Fruit fly (Drosophila melanogaster): ENCODE results near the gene Nbr.

Gene Nbr

dm6 chr2L:21197178-21197577 is 34.3 kb upstream of the Nbr start:
- TF ChIP-seq Hr4 (GFP tag; optimal IDR thresholded peaks at IDR 0.05) (peak; percentile 52), Sox14 (GFP tag; optimal IDR thresholded peaks at IDR 0.05) (peak; percentile 26), CG3919 (GFP tag; optimal IDR thresholded peaks at IDR 0.05) (peak; percentile 47), Blimp-1 (GFP tag; optimal IDR thresholded peaks at IDR 0.05) (no peak), Ets21C (GFP tag; optimal IDR thresholded peaks at IDR 0.05) (peak; percentile 5), CG6792 (GFP tag; optimal IDR thresholded peaks at IDR 0.05) (no peak), pdm3 (GFP tag; optimal IDR thresholded peaks at IDR 0.05) (peak; percentile 21), acj6 (GFP tag; optimal IDR thresholded peaks at IDR 0.05) (peak; percentile 35), CG32006 (GFP tag; optimal IDR thresholded peaks at IDR 0.05) (peak; percentile 56), Smox (GFP tag; optimal IDR thresholded peaks at IDR 0.05) (peak; percentile 29), CG31627 (GFP tag; optimal IDR thresholded peaks at IDR 0.05) (peak; percentile 3), CG10631 (GFP tag; optimal IDR thresholded peaks at IDR 0.05) (peak; percentile 17), OdsH (GFP tag; optimal IDR thresholded peaks at IDR 0.05) (peak; percentile 34), CG11762 (GFP tag; optimal IDR thresholded peaks at IDR 0.05; ENCODE audit: insufficient read depth) (peak; percentile 38), Ets96B (tag; optimal IDR thresholded peaks at IDR 0.05) (no peak), topi (GFP tag; optimal IDR thresholded peaks at IDR 0.05) (peak; percentile 27), CG15336 (GFP tag; IDR thresholded peaks at IDR 0.05) (peak; percentile 49), CG6808 (GFP tag; optimal IDR thresholded peaks at IDR 0.05) (no peak), fkh (GFP tag; optimal IDR thresholded peaks at IDR 0.05) (no peak), Hr39 (GFP tag; optimal IDR thresholded peaks at IDR 0.05) (no peak), Lpt (GFP tag; optimal IDR thresholded peaks at IDR 0.05) (peak; percentile 28), Eip78C (GFP tag) (peak; percentile 78), CG6276 (GFP tag; optimal IDR thresholded peaks at IDR 0.05) (peak; percentile 36), net (GFP tag; optimal IDR thresholded peaks at IDR 0.05) (peak; percentile 48), CG3032 (tag; optimal IDR thresholded peaks at IDR 0.05) (no peak), CG6163 (GFP tag; IDR thresholded peaks at IDR 0.05) (peak; percentile 67; the same call in 2 of the 3 replicates), achi (GFP tag; optimal IDR thresholded peaks at IDR 0.05) (peak; percentile 35), CG8119 (GFP tag; IDR thresholded peaks at IDR 0.05) (0 out of 3 replicates have a peak, but pooled peaks have one; percentile 43), svp (GFP tag) (peak; percentile 71), Sox102F (GFP tag; optimal IDR thresholded peaks at IDR 0.05) (peak; percentile 17), CG4318 (GFP tag; optimal IDR thresholded peaks at IDR 0.05) (peak; percentile 23), CG11294 (GFP tag; IDR thresholded peaks at IDR 0.05) (0 out of 2 replicates have a peak, but pooled peaks have one; percentile 10), CG10669 (GFP tag; optimal IDR thresholded peaks at IDR 0.05) (peak; percentile 22), cyc (GFP tag; optimal IDR thresholded peaks at IDR 0.05) (peak; percentile 10), Met (GFP tag; optimal IDR thresholded peaks at IDR 0.05) (peak; percentile 16), eg (GFP tag; IDR thresholded peaks at IDR 0.05) (peak; percentile 61; the same call in 2 of the 3 replicates)

- TF ChIP-seq lz (GFP tag; optimal IDR thresholded peaks at IDR 0.05) (no peak), CG34406 (GFP tag; optimal IDR thresholded peaks at IDR 0.05) (no peak), svp (GFP tag) (peak; percentile 19), spab (GFP tag; optimal IDR thresholded peaks at IDR 0.05) (no peak), CG6163 (GFP tag; IDR thresholded peaks at IDR 0.05) (no peak), CG32006 (GFP tag; optimal IDR thresholded peaks at IDR 0.05) (peak; percentile 73), Gug (GFP tag; IDR thresholded peaks at IDR 0.05) (peak; percentile 30; the same call in 1 of the 2 replicates), CG8119 (GFP tag; IDR thresholded peaks at IDR 0.05) (no peak; the same call in 2 of the 3 replicates), Ets21C (GFP tag; optimal IDR thresholded peaks at IDR 0.05) (no peak), CG1621 (tag; optimal IDR thresholded peaks at IDR 0.05) (no peak), Eip75B (GFP tag; optimal IDR thresholded peaks at IDR 0.05) (no peak), fd59A (GFP tag; optimal IDR thresholded peaks at IDR 0.05) (no peak), acj6 (GFP tag; optimal IDR thresholded peaks at IDR 0.05) (peak; percentile 25), OdsH (GFP tag; optimal IDR thresholded peaks at IDR 0.05) (peak; percentile 43), Sox14 (GFP tag; optimal IDR thresholded peaks at IDR 0.05) (peak; percentile 18), achi (GFP tag; optimal IDR thresholded peaks at IDR 0.05) (peak; percentile 33), CG6854 (GFP tag; optimal IDR thresholded peaks at IDR 0.05) (no peak), CG10669 (GFP tag; optimal IDR thresholded peaks at IDR 0.05) (no peak), fkh (GFP tag; optimal IDR thresholded peaks at IDR 0.05) (peak; percentile 29), Hr39 (GFP tag; optimal IDR thresholded peaks at IDR 0.05) (peak; percentile 65), CG6276 (GFP tag; optimal IDR thresholded peaks at IDR 0.05) (peak; percentile 18), Hr38 (GFP tag; optimal IDR thresholded peaks at IDR 0.05) (no peak), Lpt (GFP tag; optimal IDR thresholded peaks at IDR 0.05) (no peak), net (GFP tag; optimal IDR thresholded peaks at IDR 0.05) (peak; percentile 14), Blimp-1 (GFP tag; optimal IDR thresholded peaks at IDR 0.05) (no peak), CG6808 (GFP tag; optimal IDR thresholded peaks at IDR 0.05) (no peak), CG16779 (tag; optimal IDR thresholded peaks at IDR 0.05) (no peak), CG31627 (GFP tag; optimal IDR thresholded peaks at IDR 0.05) (no peak), Sox102F (GFP tag; optimal IDR thresholded peaks at IDR 0.05) (no peak), esn (GFP tag; optimal IDR thresholded peaks at IDR 0.05) (peak; percentile 25), CG7368 (GFP tag; optimal IDR thresholded peaks at IDR 0.05) (no peak), CG6792 (GFP tag; optimal IDR thresholded peaks at IDR 0.05) (no peak), topi (GFP tag; optimal IDR thresholded peaks at IDR 0.05) (peak; percentile 25)
These were observed 33.6 kb upstream of the Nbr start for dm6 chr2L:21196511-21196910.

Measured in whole organism, prepupa.